Fruit fly (Drosophila melanogaster): ENCODE data around the gene CG3708.

CG3708 gene

dm6 chrX:898367-898766 is 31.5 kb downstream of the CG3708 start:
- TF ChIP-seq psq (optimal IDR thresholded peaks at IDR 0.05), result no peak
- peak in 1 of 2 experiments; percentile 14 for TF ChIP-seq EcR (GFP tag; optimal IDR thresholded peaks at IDR 0.05)

dm6 chrX:894182-894581 is 35.7 kb downstream of the CG3708 start, which contains the start of gene CG11663:
CG11663 (plus strand) TSS chrX:894482.
- no peak for TF ChIP-seq Dll (optimal IDR thresholded peaks at IDR 0.05)

Data from whole organism.